Fruit fly (Drosophila melanogaster) whole organism, embryonic: ENCODE measurements around the gene Setx.

Experiments used
- ATbp ChIP-seq: fragments of 200-800 bp; sonication (Bioruptor generic); optimal IDR thresholded peaks from 2 replicates; lab custom pipeline; 2017; ENCODE audit warnings: missing biosample characterization, mild to moderate bottlenecking, missing genetic modification characterization, missing genetic modification reagents
- Abd-B ChIP-seq: fragments of 200-800 bp; sonication (Bioruptor generic); optimal IDR thresholded peaks from 2 replicates; lab custom pipeline; 2018; ENCODE audit warnings: missing biosample characterization, mild to moderate bottlenecking, missing genetic modification characterization, moderate library complexity
- BtbVII ChIP-seq: fragments of 200-800 bp; sonication (Bioruptor generic); optimal IDR thresholded peaks from 3 replicates; lab custom pipeline; 2017; ENCODE audit warnings: missing biosample characterization, mild to moderate bottlenecking, missing genetic modification characterization
- CG10321 ChIP-seq: fragments of 200-800 bp; sonication (Bioruptor generic); IDR thresholded peaks from 2 replicates; pipeline ENCODE4 v1.3.6; 2022; ENCODE audit warnings: missing biosample characterization, missing genetic modification characterization
- CG10462 ChIP-seq: fragments of 200-800 bp; sonication (Bioruptor generic); optimal IDR thresholded peaks from 2 replicates; lab custom pipeline; 2016; ENCODE audit warnings: missing biosample characterization, missing genetic modification characterization
- CG10543 ChIP-seq: fragments of 200-800 bp; sonication (Bioruptor generic); optimal IDR thresholded peaks from 3 replicates; lab custom pipeline; 2017; ENCODE audit warnings: missing biosample characterization, mild to moderate bottlenecking, missing genetic modification characterization, moderate library complexity
- CG12391 ChIP-seq: fragments of 200-800 bp; sonication (Bioruptor generic); optimal IDR thresholded peaks from 3 replicates; lab custom pipeline; 2018; ENCODE audit warnings: missing biosample characterization, mild to moderate bottlenecking, missing genetic modification characterization, moderate library complexity
- CG12769 ChIP-seq: fragments of 200-800 bp; sonication (Bioruptor generic); optimal IDR thresholded peaks from 2 replicates; lab custom pipeline; 2019; ENCODE audit warnings: missing biosample characterization, mild to moderate bottlenecking, missing genetic modification characterization, moderate library complexity
- CG13894 ChIP-seq: fragments of 200-800 bp; sonication (Bioruptor generic); optimal IDR thresholded peaks from 3 replicates; lab custom pipeline; 2018; ENCODE audit warnings: missing biosample characterization, mild to moderate bottlenecking, missing genetic modification characterization, moderate library complexity
- CG15479 ChIP-seq: fragments of 200-800 bp; sonication (Bioruptor generic); optimal IDR thresholded peaks from 3 replicates; lab custom pipeline; 2019; ENCODE audit warnings: missing biosample characterization, mild to moderate bottlenecking, missing genetic modification characterization, moderate library complexity
- CG16863 ChIP-seq: fragments of 200-800 bp; sonication (Bioruptor generic); optimal IDR thresholded peaks from 3 replicates; lab custom pipeline; 2016; ENCODE audit warnings: missing biosample characterization, missing genetic modification characterization
- CG17612 ChIP-seq: fragments of 200-800 bp; sonication (Bioruptor generic); IDR thresholded peaks from 2 replicates; pipeline ENCODE4 v1.3.6; 2022; ENCODE audit warnings: missing biosample characterization, missing genetic modification characterization
- CG17912 ChIP-seq: fragments of 200-800 bp; sonication (Bioruptor generic); optimal IDR thresholded peaks from 2 replicates; lab custom pipeline; 2018; ENCODE audit warnings: missing biosample characterization, mild to moderate bottlenecking, missing genetic modification characterization
- CG1832 ChIP-seq: fragments of 200-800 bp; sonication (Bioruptor generic); optimal IDR thresholded peaks from 2 replicates; lab custom pipeline; 2017; ENCODE audit warnings: missing biosample characterization, mild to moderate bottlenecking, missing genetic modification characterization, inconsistent platforms
- CG18619 ChIP-seq: fragments of 200-800 bp; sonication (Bioruptor generic); optimal IDR thresholded peaks from 3 replicates; lab custom pipeline; 2017; ENCODE audit warnings: missing biosample characterization, mild to moderate bottlenecking, missing genetic modification characterization
- CG4424 ChIP-seq: fragments of 200-800 bp; sonication (Bioruptor generic); optimal IDR thresholded peaks from 3 replicates; lab custom pipeline; 2016; ENCODE audit warnings: missing biosample characterization, missing genetic modification characterization
- CG4854 ChIP-seq: fragments of 200-800 bp; sonication (Bioruptor generic); optimal IDR thresholded peaks from 2 replicates; lab custom pipeline; 2016; ENCODE audit warnings: missing biosample characterization, missing genetic modification characterization, inconsistent platforms
- CG5180 ChIP-seq: fragments of 200-800 bp; sonication (Bioruptor generic); optimal IDR thresholded peaks from 3 replicates; lab custom pipeline; 2017; ENCODE audit warnings: missing biosample characterization, missing genetic modification characterization, mild to moderate bottlenecking, moderate library complexity, missing genetic modification reagents
- CG6765 ChIP-seq: fragments of 200-800 bp; sonication (Bioruptor generic); optimal IDR thresholded peaks from 3 replicates; lab custom pipeline; 2017; ENCODE audit warnings: missing biosample characterization, mild to moderate bottlenecking, missing genetic modification characterization
- CG7271 ChIP-seq: fragments of 200-800 bp; sonication (Bioruptor generic); optimal IDR thresholded peaks from 2 replicates; lab custom pipeline; 2018; ENCODE audit warnings: missing biosample characterization, mild to moderate bottlenecking, missing genetic modification characterization, moderate library complexity
- CG8765 ChIP-seq: fragments of 200-800 bp; sonication (Bioruptor generic); IDR thresholded peaks from 2 replicates; pipeline ENCODE4 v1.3.6; 2022; ENCODE audit warnings: missing biosample characterization, missing genetic modification characterization
- Dip2 ChIP-seq: fragments of 200-800 bp; sonication (Bioruptor generic); IDR thresholded peaks from 2 replicates; pipeline ENCODE4 v1.3.6; 2022; ENCODE audit warnings: missing biosample characterization, missing genetic modification characterization
- Dref ChIP-seq: fragments of 200-800 bp; sonication (Bioruptor generic); IDR thresholded peaks from 2 replicates; pipeline ENCODE4 v1.3.6; 2022; ENCODE audit warnings: missing biosample characterization, missing genetic modification characterization
- ERR ChIP-seq: fragments of 200-800 bp; sonication (Bioruptor generic); optimal IDR thresholded peaks from 2 replicates; lab custom pipeline; 2016; ENCODE audit warnings: missing biosample characterization, missing genetic modification characterization
- H2.0 ChIP-seq: fragments of 200-800 bp; sonication (Bioruptor generic); IDR thresholded peaks from 2 replicates; pipeline ENCODE4 v1.3.6; 2022; ENCODE audit warnings: missing biosample characterization, missing genetic modification characterization
- HLHmδ ChIP-seq: fragments of 200-800 bp; sonication (Bioruptor generic); optimal IDR thresholded peaks from 2 replicates; lab custom pipeline; 2018; ENCODE audit warnings: missing biosample characterization, mild to moderate bottlenecking, missing genetic modification characterization, moderate library complexity
- Hr3 ChIP-seq: fragments of 200-800 bp; sonication (Bioruptor generic); optimal IDR thresholded peaks from 3 replicates; lab custom pipeline; 2016; ENCODE audit warnings: missing biosample characterization, missing genetic modification characterization
- Hr78 ChIP-seq, 2 experiments: fragments of 200-800 bp in 1 of 2; fragments of >200 bp in 1 of 2; sonication (Bioruptor generic) in 1 of 2; optimal IDR thresholded peaks; 2 replicates each; lab custom pipeline; 2017 to 2019; ENCODE audit warnings: missing biosample characterization in 2 of 2, missing genetic modification characterization in 2 of 2, mild to moderate bottlenecking in 1 of 2, moderate library complexity in 1 of 2
- Hsf ChIP-seq: fragments of 200-800 bp; sonication (Bioruptor generic); optimal IDR thresholded peaks from 3 replicates; lab custom pipeline; 2016; ENCODE audit warnings: missing biosample characterization, missing genetic modification characterization
- Lhr ChIP-seq: fragments of 200-800 bp; sonication (Bioruptor generic); optimal IDR thresholded peaks from 3 replicates; lab custom pipeline; 2017; ENCODE audit warnings: mild to moderate bottlenecking, missing biosample characterization, missing genetic modification reagents, missing genetic modification characterization
- Oaz ChIP-seq: fragments of 200-800 bp; sonication (Bioruptor generic); IDR thresholded peaks from 2 replicates; pipeline ENCODE4 v1.3.6; 2022; ENCODE audit warnings: missing biosample characterization, missing genetic modification characterization
- PHDP ChIP-seq: fragments of 200-800 bp; sonication (Bioruptor generic); optimal IDR thresholded peaks from 3 replicates; lab custom pipeline; 2018; ENCODE audit warnings: missing biosample characterization, mild to moderate bottlenecking, missing genetic modification characterization, moderate library complexity
- Ptx1 ChIP-seq: fragments of 200-800 bp; sonication (Bioruptor generic); IDR thresholded peaks from 2 replicates; pipeline ENCODE4 v1.3.6; 2022; ENCODE audit warnings: missing biosample characterization, missing genetic modification characterization
- Sox100B ChIP-seq: fragments of 200-800 bp; sonication (Bioruptor generic); optimal IDR thresholded peaks from 3 replicates; lab custom pipeline; 2018; ENCODE audit warnings: missing biosample characterization, mild to moderate bottlenecking, missing genetic modification characterization
- TFAM ChIP-seq: fragments of 200-800 bp; sonication (Bioruptor generic); optimal IDR thresholded peaks from 2 replicates; lab custom pipeline; 2017; ENCODE audit warnings: missing biosample characterization, missing genetic modification characterization, inconsistent platforms
- Tbp ChIP-seq: fragments of >200 bp; optimal IDR thresholded peaks from 2 replicates; lab custom pipeline; 2018; ENCODE audit warnings: missing biosample characterization, missing genetic modification characterization
- br ChIP-seq: fragments of >200 bp; optimal IDR thresholded peaks from 2 replicates; lab custom pipeline; 2017
- caup ChIP-seq: fragments of 200-800 bp; sonication (Bioruptor generic); optimal IDR thresholded peaks from 3 replicates; lab custom pipeline; 2017; ENCODE audit warnings: missing biosample characterization, mild to moderate bottlenecking, missing genetic modification characterization, moderate library complexity; ENCODE audit not compliant: severe bottlenecking
- cg ChIP-seq: fragments of 200-800 bp; sonication (Bioruptor generic); optimal IDR thresholded peaks from 3 replicates; lab custom pipeline; 2019; ENCODE audit warnings: missing biosample characterization, mild to moderate bottlenecking, missing genetic modification characterization, moderate library complexity
- danr ChIP-seq: fragments of 200-800 bp; sonication (Bioruptor generic); IDR thresholded peaks from 2 replicates; pipeline ENCODE4 v1.3.6; 2022; ENCODE audit warnings: missing biosample characterization, missing genetic modification characterization
- dm ChIP-seq: fragments of 200-800 bp; sonication (Bioruptor generic); optimal IDR thresholded peaks from 3 replicates; lab custom pipeline; 2016; ENCODE audit warnings: missing biosample characterization, missing genetic modification characterization
- ewg ChIP-seq: fragments of 200-800 bp; sonication (Bioruptor generic); optimal IDR thresholded peaks from 3 replicates; lab custom pipeline; 2017; ENCODE audit warnings: mild to moderate bottlenecking, missing biosample characterization, missing genetic modification reagents, missing genetic modification characterization
- fd96Cb ChIP-seq: fragments of 200-800 bp; sonication (Bioruptor generic); optimal IDR thresholded peaks from 2 replicates; lab custom pipeline; 2018; ENCODE audit warnings: missing biosample characterization, mild to moderate bottlenecking, missing genetic modification characterization, moderate library complexity
- gsb-n ChIP-seq: fragments of 200-800 bp; sonication (Bioruptor generic); optimal IDR thresholded peaks from 3 replicates; lab custom pipeline; 2018; ENCODE audit warnings: missing biosample characterization, mild to moderate bottlenecking, missing genetic modification characterization
- hth ChIP-seq: fragments of >200 bp; optimal IDR thresholded peaks from 2 replicates; lab custom pipeline; 2017; ENCODE audit warnings: inconsistent platforms
- lmd ChIP-seq: fragments of 200-800 bp; sonication (Bioruptor generic); IDR thresholded peaks from 2 replicates; pipeline ENCODE4 v1.3.6; 2022; ENCODE audit warnings: missing biosample characterization, missing genetic modification characterization
- mld ChIP-seq: fragments of 200-800 bp; sonication (Bioruptor generic); IDR thresholded peaks from 3 replicates; pipeline ENCODE4 v1.3.6; 2022; ENCODE audit warnings: missing biosample characterization, missing genetic modification characterization; ENCODE audit not compliant: partially characterized antibody
- sens-2 ChIP-seq: fragments of 200-800 bp; sonication (Bioruptor generic); IDR thresholded peaks from 2 replicates; pipeline ENCODE4 v1.3.6; 2022; ENCODE audit warnings: missing biosample characterization, missing genetic modification characterization
- seq ChIP-seq: fragments of 200-800 bp; sonication (Bioruptor generic); IDR thresholded peaks from 2 replicates; pipeline ENCODE4 v1.3.6; 2022; ENCODE audit warnings: missing biosample characterization, missing genetic modification characterization
- slp2 ChIP-seq: fragments of 200-800 bp; sonication (Bioruptor generic); optimal IDR thresholded peaks from 2 replicates; lab custom pipeline; 2016; ENCODE audit warnings: missing biosample characterization, missing genetic modification characterization
- usp ChIP-seq: fragments of >200 bp; optimal IDR thresholded peaks from 2 replicates; lab custom pipeline; 2017; ENCODE audit warnings: missing biosample characterization, missing genetic modification characterization
- vfl ChIP-seq: fragments of 200-800 bp; sonication (Bioruptor generic); optimal IDR thresholded peaks from 2 replicates; lab custom pipeline; 2016; ENCODE audit warnings: missing biosample characterization, missing genetic modification characterization

Gene Setx

DNA sequence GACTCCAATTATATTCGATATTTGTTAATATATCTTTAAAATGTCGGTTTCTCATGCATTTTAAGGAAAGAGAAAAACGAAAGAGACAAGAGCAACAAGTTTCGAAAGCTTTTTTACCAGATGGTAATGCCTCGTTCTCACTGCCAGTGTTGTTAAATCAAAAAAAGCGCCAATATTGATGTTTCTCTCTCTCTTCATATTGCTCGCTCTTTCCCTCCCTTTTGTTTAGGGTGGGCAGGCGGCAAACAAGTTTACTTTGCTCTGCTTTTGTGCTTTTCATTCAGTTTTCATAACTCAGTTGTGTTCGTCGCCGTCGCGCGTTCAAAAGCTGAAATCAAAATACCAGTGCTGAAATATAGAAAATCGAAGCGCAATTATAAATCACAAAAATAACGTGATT lies 55.5 kb downstream of the Setx start (continued):
- TF ChIP-seq Abd-B: no peak
- TF ChIP-seq ewg: peak; percentile 55
- no peak for TF ChIP-seq CG4854
- TF ChIP-seq seq (GFP tag; lab: Robert Waterston, UW): peak; percentile 36; the same call in 1 of the 2 replicates
- no peak for TF ChIP-seq vfl (GFP tag; lab: Kevin White, UChicago)
- no peak for TF ChIP-seq CG1832 (GFP tag; lab: Kevin White, UChicago)
- peak; percentile 10 for TF ChIP-seq Lhr (GFP tag; lab: Kevin White, UChicago)
- TF ChIP-seq Ptx1: no peak
- TF ChIP-seq Hr78 (GFP tag; optimal IDR thresholded peaks at IDR 0.05; lab: Kevin White, UChicago): no peak
- TF ChIP-seq ERR (GFP tag; lab: Kevin White, UChicago): peak; percentile 58
- no peak for TF ChIP-seq mld (GFP tag; lab: Robert Waterston, UW)
- TF ChIP-seq CG4424 (GFP tag; lab: Kevin White, UChicago): no peak
- no peak for TF ChIP-seq Hr3 (GFP tag; lab: Kevin White, UChicago)
- TF ChIP-seq BtbVII (GFP tag; lab: Kevin White, UChicago): peak; percentile 65
- peak; percentile 43 for TF ChIP-seq CG5180
- TF ChIP-seq cg: no peak
- no peak for TF ChIP-seq Sox100B (GFP tag; lab: Kevin White, UChicago)
- no peak; the same call in 1 of the 2 replicates for TF ChIP-seq sens-2 (GFP tag; lab: Robert Waterston, UW)
- TF ChIP-seq CG13894 (tag; lab: Kevin White, UChicago): peak; percentile 60
- TF ChIP-seq Dip2: no peak
- no peak for TF ChIP-seq usp (GFP tag; lab: Kevin White, UChicago)
- peak; percentile 21 for TF ChIP-seq CG17912 (GFP tag; lab: Kevin White, UChicago)
- no peak for TF ChIP-seq Oaz (GFP tag; lab: Robert Waterston, UW)
- TF ChIP-seq hth (lab: Kevin White, UChicago): no peak
- no peak for TF ChIP-seq CG17612 (GFP tag; lab: Robert Waterston, UW)
- TF ChIP-seq Hsf (GFP tag; lab: Kevin White, UChicago): peak; percentile 26
- no peak for TF ChIP-seq CG15479 (GFP tag; lab: Kevin White, UChicago)
- TF ChIP-seq CG7271 (tag; lab: Kevin White, UChicago): no peak
- no peak for TF ChIP-seq TFAM (GFP tag; lab: Kevin White, UChicago)
- peak; percentile 62 for TF ChIP-seq CG12769 (tag; lab: Kevin White, UChicago)
- no peak for TF ChIP-seq gsb-n (tag; lab: Kevin White, UChicago)
- no peak for TF ChIP-seq HLHmδ (GFP tag; lab: Kevin White, UChicago)
- 0 out of 2 replicates have a peak, but pooled peaks have one; percentile 6 for TF ChIP-seq CG10321
- no peak for TF ChIP-seq lmd (GFP tag; lab: Robert Waterston, UW)
- TF ChIP-seq H2.0 (GFP tag; lab: Robert Waterston, UW): no peak
- no peak for TF ChIP-seq br (lab: Kevin White, UChicago)
- peak; percentile 56 for TF ChIP-seq CG10543 (GFP tag; lab: Kevin White, UChicago)
- peak; percentile 18 for TF ChIP-seq CG12391
- peak; percentile 79 for TF ChIP-seq caup (GFP tag; lab: Kevin White, UChicago)
- TF ChIP-seq CG8765 (GFP tag; lab: Robert Waterston, UW): no peak
- no peak for TF ChIP-seq danr (GFP tag; lab: Robert Waterston, UW)
- no peak for TF ChIP-seq fd96Cb (tag; lab: Kevin White, UChicago)
- TF ChIP-seq CG16863 (GFP tag; lab: Kevin White, UChicago): no peak
- TF ChIP-seq CG6765 (GFP tag; lab: Kevin White, UChicago): peak; percentile 66
- TF ChIP-seq Tbp (GFP tag; lab: Kevin White, UChicago): no peak
- no peak for TF ChIP-seq slp2 (GFP tag; lab: Kevin White, UChicago)
- TF ChIP-seq dm (GFP tag; lab: Kevin White, UChicago): no peak
- peak; percentile 53 for TF ChIP-seq PHDP (tag; lab: Kevin White, UChicago)
- TF ChIP-seq CG18619 (GFP tag; lab: Kevin White, UChicago): peak; percentile 45
- peak; percentile 46 for TF ChIP-seq ATbp (GFP tag; lab: Kevin White, UChicago)
- TF ChIP-seq CG10462 (GFP tag; lab: Kevin White, UChicago): no peak
- no peak for TF ChIP-seq Dref (GFP tag; lab: Robert Waterston, UW)
